Worm (Caenorhabditis elegans) whole organism, L3 larva: ENCODE measurements around the gene srh-250.

Experiments used
- ZK546.5 ChIP-seq: sonication (generic microtip); optimal IDR thresholded peaks from 2 replicates; lab custom pipeline; 2017; ENCODE audit warnings: missing biosample characterization, missing genetic modification characterization
- aly-2 ChIP-seq: fragments of 150-350 bp; optimal IDR thresholded peaks from 2 replicates; lab custom pipeline; 2014; ENCODE audit warnings: missing biosample characterization, missing genetic modification characterization
- ama-1 ChIP-seq: fragments of 150-350 bp; optimal IDR thresholded peaks from 2 replicates; lab custom pipeline; 2018
- ceh-16 ChIP-seq: sonication (generic microtip); optimal IDR thresholded peaks from 2 replicates; lab custom pipeline; 2017; ENCODE audit warnings: missing biosample characterization, missing genetic modification characterization
- ceh-9 ChIP-seq: sonication (generic microtip); optimal IDR thresholded peaks from 2 replicates; lab custom pipeline; 2018; ENCODE audit warnings: missing biosample characterization, missing genetic modification characterization
- daf-12 ChIP-seq: fragments of 150-350 bp; optimal IDR thresholded peaks from 2 replicates; lab custom pipeline; 2014; ENCODE audit warnings: missing biosample characterization, missing genetic modification reagents, missing genetic modification characterization
- egl-5 ChIP-seq: fragments of 150-350 bp; optimal IDR thresholded peaks from 2 replicates; lab custom pipeline; 2017; ENCODE audit warnings: missing biosample characterization, missing genetic modification reagents, missing genetic modification characterization, inconsistent platforms
- elt-1 ChIP-seq: fragments of 150-350 bp; optimal IDR thresholded peaks from 2 replicates; lab custom pipeline; 2014; ENCODE audit warnings: missing biosample characterization, missing genetic modification characterization
- elt-2 ChIP-seq: sonication (generic microtip); optimal IDR thresholded peaks from 2 replicates; lab custom pipeline; 2016; ENCODE audit warnings: missing genetic modification reagents, mild to moderate bottlenecking, missing genetic modification characterization, missing compliant biosample characterization
- eor-1 ChIP-seq, 2 experiments: fragments of 150-350 bp; optimal IDR thresholded peaks; 2 replicates each; lab custom pipeline; 2014 to 2018; ENCODE audit warnings: missing biosample characterization in 2 of 2, missing genetic modification characterization in 2 of 2
- fkh-10 ChIP-seq: sonication (generic microtip); optimal IDR thresholded peaks from 2 replicates; lab custom pipeline; 2017; ENCODE audit warnings: missing biosample characterization, missing genetic modification reagents, missing genetic modification characterization
- fkh-2 ChIP-seq: fragments of 150-350 bp; optimal IDR thresholded peaks from 2 replicates; lab custom pipeline; 2014; ENCODE audit warnings: missing biosample characterization, missing genetic modification reagents, missing genetic modification characterization
- fos-1 ChIP-seq: fragments of 150-350 bp; optimal IDR thresholded peaks from 2 replicates; lab custom pipeline; 2014; ENCODE audit warnings: missing biosample characterization, missing genetic modification characterization
- hmg-11 ChIP-seq: sonication (generic microtip); optimal IDR thresholded peaks from 2 replicates; lab custom pipeline; 2016; ENCODE audit warnings: missing genetic modification characterization, missing compliant biosample characterization
- jun-1 ChIP-seq: fragments of 150-350 bp; optimal IDR thresholded peaks from 2 replicates; lab custom pipeline; 2014; ENCODE audit warnings: missing biosample characterization, missing genetic modification reagents, missing genetic modification characterization
- lin-15B ChIP-seq: fragments of 150-350 bp; optimal IDR thresholded peaks from 2 replicates; lab custom pipeline; 2014; ENCODE audit warnings: missing biosample characterization, missing genetic modification characterization
- lin-39 ChIP-seq: fragments of 150-350 bp; optimal IDR thresholded peaks from 2 replicates; lab custom pipeline; 2018; ENCODE audit warnings: missing biosample characterization, missing genetic modification reagents, missing genetic modification characterization
- mdl-1 ChIP-seq: fragments of 150-350 bp; optimal IDR thresholded peaks from 2 replicates; lab custom pipeline; 2014; ENCODE audit warnings: missing biosample characterization, missing genetic modification characterization
- nfya-1 ChIP-seq: sonication (generic microtip); optimal IDR thresholded peaks from 2 replicates; lab custom pipeline; 2017; ENCODE audit warnings: missing genetic modification characterization, mild to moderate bottlenecking, missing compliant biosample characterization, antibody characterized with exemption, moderate library complexity; ENCODE audit not compliant: insufficient read depth
- nhr-11 ChIP-seq: fragments of 150-350 bp; optimal IDR thresholded peaks from 2 replicates; lab custom pipeline; 2014; ENCODE audit warnings: missing biosample characterization, missing genetic modification characterization
- nhr-23 ChIP-seq: fragments of 150-350 bp; optimal IDR thresholded peaks from 2 replicates; lab custom pipeline; 2014; ENCODE audit warnings: missing biosample characterization, missing genetic modification reagents, missing genetic modification characterization
- nhr-237 ChIP-seq: fragments of 150-350 bp; optimal IDR thresholded peaks from 2 replicates; lab custom pipeline; 2014; ENCODE audit warnings: missing biosample characterization, missing genetic modification characterization
- nhr-25 ChIP-seq: sonication (generic microtip); optimal IDR thresholded peaks from 2 replicates; lab custom pipeline; 2017; ENCODE audit warnings: missing biosample characterization, missing genetic modification characterization
- nhr-28 ChIP-seq: fragments of 150-350 bp; optimal IDR thresholded peaks from 2 replicates; lab custom pipeline; 2014; ENCODE audit warnings: missing biosample characterization, missing genetic modification characterization
- nhr-43 ChIP-seq: sonication (generic microtip); optimal IDR thresholded peaks from 2 replicates; lab custom pipeline; 2016; ENCODE audit warnings: mild to moderate bottlenecking, missing genetic modification characterization, missing compliant biosample characterization; ENCODE audit not compliant: poor library complexity, severe bottlenecking
- nhr-67 ChIP-seq: fragments of 150-350 bp; optimal IDR thresholded peaks from 2 replicates; lab custom pipeline; 2014; ENCODE audit warnings: missing biosample characterization, missing genetic modification characterization
- nhr-76 ChIP-seq: fragments of 150-350 bp; sonication (generic microtip); optimal IDR thresholded peaks from 5 replicates; lab custom pipeline; 2014; ENCODE audit warnings: missing biosample characterization, missing genetic modification characterization
- nhr-77 ChIP-seq: fragments of 150-350 bp; optimal IDR thresholded peaks from 2 replicates; lab custom pipeline; 2014; ENCODE audit warnings: missing biosample characterization, missing genetic modification characterization
- pqm-1 ChIP-seq: fragments of 150-350 bp; optimal IDR thresholded peaks from 2 replicates; lab custom pipeline; 2017; ENCODE audit warnings: missing biosample characterization, missing genetic modification characterization, inconsistent platforms
- skn-1 ChIP-seq: fragments of 150-350 bp; optimal IDR thresholded peaks from 2 replicates; lab custom pipeline; 2014; ENCODE audit warnings: missing biosample characterization, missing genetic modification characterization
- tbx-2 ChIP-seq: sonication (generic microtip); optimal IDR thresholded peaks from 2 replicates; lab custom pipeline; 2016; ENCODE audit warnings: mild to moderate bottlenecking, missing genetic modification characterization, missing compliant biosample characterization
- unc-39 ChIP-seq: sonication (generic microtip); optimal IDR thresholded peaks from 4 replicates; lab custom pipeline; 2017; ENCODE audit warnings: missing biosample characterization, missing genetic modification characterization
- unc-62 ChIP-seq: fragments of 150-350 bp; sonication (generic microtip); optimal IDR thresholded peaks from 4 replicates; lab custom pipeline; 2014; ENCODE audit warnings: missing biosample characterization, missing genetic modification reagents, missing genetic modification characterization
- zag-1 ChIP-seq: fragments of 150-350 bp; optimal IDR thresholded peaks from 2 replicates; lab custom pipeline; 2014; ENCODE audit warnings: missing biosample characterization, missing genetic modification characterization
- ztf-4 ChIP-seq: fragments of 150-350 bp; optimal IDR thresholded peaks from 2 replicates; lab custom pipeline; 2014; ENCODE audit warnings: missing biosample characterization, missing genetic modification characterization

srh-250 gene

ce11 chrII:3901108-3901507 lies 22.7 kb downstream of the srh-250 start, which contains the start of gene F53C3.4:
Gene F53C3.4, plus strand, starts transcription at chrII:3901408.
- TF ChIP-seq elt-1 (tag; lab: Kevin White, UChicago) (no peak), jun-1 (tag; lab: Kevin White, UChicago) (no peak), aly-2 (tag; lab: Kevin White, UChicago) (no peak), elt-2 (no peak), ztf-4 (tag; lab: Kevin White, UChicago) (no peak), lin-15B (tag; lab: Kevin White, UChicago) (no peak), ama-1 (lab: Kevin White, UChicago) (no peak), nhr-43 (tag; lab: Kevin White, UChicago) (no peak), hmg-11 (tag; lab: Kevin White, UChicago) (no peak), mdl-1 (no peak), egl-5 (no peak), nhr-76 (no peak), nhr-28 (tag; lab: Kevin White, UChicago) (no peak), nhr-77 (no peak), lin-39 (tag; lab: Kevin White, UChicago) (no peak), nhr-237 (tag; lab: Kevin White, UChicago) (no peak), fkh-2 (tag; lab: Kevin White, UChicago) (no peak), eor-1 (tag; optimal IDR thresholded peaks at IDR 0.05; lab: Kevin White, UChicago) (no peak), unc-39 (no peak)

DNA sequence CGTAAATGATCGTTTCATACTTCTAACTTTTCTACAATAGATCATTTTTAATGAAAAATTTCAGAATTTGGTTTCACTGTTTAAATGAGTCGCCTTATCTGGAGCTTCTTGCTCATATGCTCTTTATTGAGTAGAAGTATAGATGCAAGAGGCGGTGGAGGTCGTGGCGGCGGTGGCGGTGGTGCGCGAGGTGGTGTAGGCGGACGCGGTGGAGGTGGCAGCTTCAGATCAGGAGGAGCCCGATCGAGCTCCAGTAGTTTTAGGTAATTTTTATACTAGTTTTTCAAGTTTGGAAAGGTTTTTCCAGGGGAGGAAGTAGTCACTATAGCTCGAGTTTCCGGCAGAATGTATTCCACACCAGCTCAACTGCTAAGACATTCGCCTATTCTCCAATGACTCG lies 24.4 kb downstream of the srh-250 start, which contains the start of gene F53C3.3:
Gene F53C3.3 (plus strand): TSS at position 59 of the 400 bp plus-strand sequence.
- TF ChIP-seq tbx-2 (no peak), unc-62 (GFP tag; lab: Kevin White, UChicago) (no peak), fkh-10 (GFP tag; lab: Kevin White, UChicago) (no peak), elt-1 (tag; lab: Kevin White, UChicago) (no peak)

DNA sequence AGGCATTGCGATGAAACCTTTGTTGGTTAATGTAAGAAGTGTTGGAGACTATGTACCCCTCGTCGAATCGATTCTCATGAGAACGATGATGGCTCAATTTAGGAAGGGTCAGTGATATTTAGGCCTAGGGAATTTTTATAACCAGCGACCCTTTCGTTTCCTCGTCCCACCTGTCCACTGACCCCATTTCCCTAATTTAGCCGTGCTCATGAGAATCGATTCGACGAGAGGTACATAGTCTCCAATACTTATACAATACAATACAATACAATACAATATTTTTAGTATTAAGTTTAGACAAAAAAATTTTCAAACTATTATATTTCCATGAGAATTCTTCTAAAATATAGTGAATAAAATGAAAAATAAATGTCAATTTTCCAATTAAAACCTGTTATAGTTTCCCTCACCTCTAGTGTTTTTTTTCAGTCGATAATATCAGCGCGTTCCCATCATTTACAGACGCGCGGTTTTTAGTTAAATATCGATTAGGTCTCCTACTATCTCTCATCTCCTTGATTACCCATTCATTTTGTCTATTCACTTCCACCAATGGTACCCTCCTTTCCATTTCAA lies 28.3 kb downstream of the srh-250 start, which contains the start of the genes F53C3.11 and fbxb-103:
Gene F53C3.11 (minus strand): TSS at position 101 of the 576 bp plus-strand sequence.
Gene fbxb-103 (plus strand): TSS at position 526 of the 576 bp plus-strand sequence.
- no peak for TF ChIP-seq nfya-1 (tag; lab: Kevin White, UChicago)

DNA sequence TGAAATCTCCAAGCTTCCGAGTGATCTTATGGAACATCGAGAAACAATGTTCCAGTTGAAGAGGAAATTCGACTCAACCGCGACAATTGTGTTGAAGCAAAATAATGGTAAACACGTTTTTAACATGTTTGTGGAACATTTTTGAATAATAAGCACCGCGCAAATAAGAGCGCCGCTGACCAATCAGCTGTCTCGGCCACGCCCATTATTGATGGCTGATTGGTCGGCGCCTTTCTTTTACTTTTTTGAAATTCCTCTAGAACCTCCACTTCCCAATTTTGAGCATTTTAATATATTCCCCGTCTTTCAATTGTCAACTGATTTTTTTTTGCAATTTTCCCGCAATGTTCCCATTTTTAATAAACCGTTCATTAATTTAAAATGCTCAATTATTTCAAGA lies 29.7 kb downstream of the srh-250 start:
- TF ChIP-seq jun-1 (tag; lab: Kevin White, UChicago) (no peak), elt-2 (no peak), fos-1 (tag; lab: Kevin White, UChicago) (no peak), nfya-1 (tag; lab: Kevin White, UChicago) (peak; percentile 64), nhr-67 (tag; lab: Kevin White, UChicago) (no peak), fkh-2 (tag; lab: Kevin White, UChicago) (no peak), nhr-23 (no peak)

DNA sequence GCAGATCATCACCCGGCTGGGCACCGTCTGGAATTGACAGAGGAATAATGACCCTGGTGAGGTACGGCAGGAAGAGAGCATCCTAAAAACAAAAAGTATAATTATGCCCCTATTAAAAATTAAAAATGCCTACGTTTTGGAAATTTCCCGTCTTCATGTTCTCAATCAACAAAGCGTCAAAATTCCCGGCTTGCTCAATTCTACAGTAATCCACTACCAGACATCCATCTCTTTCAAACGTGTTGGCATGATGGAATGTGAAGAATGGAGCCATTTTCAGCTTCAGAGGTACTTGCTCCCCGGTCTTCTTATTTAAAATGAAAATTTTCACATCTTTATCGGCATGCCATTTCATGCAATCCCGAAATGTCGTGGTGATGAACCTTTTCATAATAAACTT lies 30.9 kb downstream of the srh-250 start:
- TF ChIP-seq eor-1 (tag; optimal IDR thresholded peaks at IDR 0.05; lab: Kevin White, UChicago) (no peak), nhr-76 (no peak), elt-1 (tag; lab: Kevin White, UChicago) (no peak), nhr-23 (no peak), ceh-16 (tag; lab: Kevin White, UChicago) (no peak), nhr-25 (no peak), pqm-1 (tag; lab: Kevin White, UChicago) (no peak), nhr-11 (tag; lab: Kevin White, UChicago) (no peak), mdl-1 (no peak), fos-1 (tag; lab: Kevin White, UChicago) (no peak), fkh-2 (tag; lab: Kevin White, UChicago) (no peak), ZK546.5 (tag; lab: Kevin White, UChicago) (no peak), zag-1 (no peak), elt-2 (no peak), skn-1 (tag; lab: Kevin White, UChicago) (no peak), daf-12 (tag; lab: Kevin White, UChicago) (no peak), unc-62 (GFP tag; lab: Kevin White, UChicago) (no peak), ztf-4 (tag; lab: Kevin White, UChicago) (no peak), ceh-9 (tag; lab: Kevin White, UChicago) (no peak)
- TF ChIP-seq, all 47 proteins: peak for 0
